Fruit fly (Drosophila melanogaster) Kc167 (cell line): ENCODE measurements around the gene CG8461.

ENCODE experiments used
- Myc ChIP-seq: fragments of >200 bp; optimal IDR thresholded peaks from 2 replicates; lab custom pipeline; 2017; ENCODE audit warnings: missing external identifiers
- Sin3A ChIP-seq: fragments of >200 bp; optimal IDR thresholded peaks from 2 replicates; lab custom pipeline; 2018; ENCODE audit warnings: missing external identifiers
- h ChIP-seq: fragments of >200 bp; optimal IDR thresholded peaks from 3 replicates; lab custom pipeline; 2018; ENCODE audit warnings: missing external identifiers
- psq ChIP-seq: fragments of >200 bp; optimal IDR thresholded peaks from 2 replicates; lab custom pipeline; 2017; ENCODE audit warnings: missing external identifiers

DNA sequence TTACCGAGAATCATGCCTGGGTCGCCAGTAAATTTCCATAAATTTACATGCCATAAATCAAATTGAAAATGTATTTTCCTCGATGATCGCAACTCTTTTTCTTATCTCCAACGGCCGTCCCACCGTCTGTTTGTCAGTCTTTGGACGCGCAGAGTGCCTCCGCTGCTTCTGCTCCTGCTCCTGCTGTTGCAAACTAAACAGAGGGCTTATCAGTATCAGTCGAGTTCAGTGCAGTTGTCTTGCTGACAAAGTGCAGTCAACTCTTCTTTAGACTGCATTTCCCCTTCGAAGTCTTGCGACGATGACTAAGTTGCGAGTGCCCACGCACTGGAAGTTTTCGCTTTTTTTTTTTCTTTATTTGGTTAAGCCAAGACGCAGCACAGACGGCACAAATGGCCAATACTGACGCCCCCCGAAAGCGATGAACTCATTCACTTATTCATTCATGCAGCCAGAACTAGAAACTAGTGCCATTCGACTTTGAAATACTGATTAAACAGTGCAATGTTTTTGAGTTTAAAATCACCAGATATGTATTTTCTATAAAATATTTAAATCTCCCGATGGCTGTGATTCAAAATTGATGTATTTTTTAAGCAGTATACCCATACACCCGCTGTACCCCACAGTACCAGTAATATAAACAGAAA lies 39.2 kb downstream of the CG8461 start:
- TF ChIP-seq Sin3A (lab: Kevin White, UChicago) (no peak), h (lab: Kevin White, UChicago) (no peak), psq (no peak), Myc (lab: Kevin White, UChicago) (no peak)
